Worm (Caenorhabditis elegans) whole organism, early embryonic: ENCODE measurements around the gene F25B5.3.

Source experiments
- ama-1 ChIP-seq: fragments of 150-350 bp; optimal IDR thresholded peaks from 2 replicates; lab custom pipeline; 2014
- flt-1 ChIP-seq: fragments of 200-800 bp; sonication (Bioruptor generic); IDR thresholded peaks from 2 replicates; pipeline ENCODE4 v1.3.6; 2022; ENCODE audit warnings: missing genetic modification characterization, missing compliant biosample characterization
- hmbx-1 ChIP-seq: sonication (generic microtip); optimal IDR thresholded peaks from 2 replicates; lab custom pipeline; 2016; ENCODE audit warnings: mild to moderate bottlenecking, missing genetic modification characterization, missing compliant biosample characterization
- sea-1 ChIP-seq: fragments of 200-800 bp; sonication (Bioruptor generic); conservative IDR thresholded peaks from 2 replicates; pipeline ENCODE4 v1.3.6; 2022; ENCODE audit warnings: missing genetic modification characterization, missing compliant biosample characterization
- tbx-37 ChIP-seq: fragments of 200-800 bp; sonication (Bioruptor generic); conservative IDR thresholded peaks from 2 replicates; pipeline ENCODE4 v1.3.6; 2022; ENCODE audit warnings: missing genetic modification reagents, missing genetic modification characterization, missing compliant biosample characterization

- TF ChIP-seq tbx-37 (GFP tag; lab: Robert Waterston, UW) = no peak
- TF ChIP-seq hmbx-1 (tag; lab: Kevin White, UChicago) = no peak
- no peak for TF ChIP-seq ama-1 (lab: Kevin White, UChicago)
- TF ChIP-seq flt-1 = no peak
- no peak for TF ChIP-seq sea-1 (GFP tag; lab: Robert Waterston, UW)
Measured at ce11 chrIII:5988461-5988860, 39.8 kb downstream of the F25B5.3 start.
